Worm (Caenorhabditis elegans) whole organism, L2 larva: ENCODE measurements around the gene nhr-189.

Experiments used
- C34F6.9 ChIP-seq: fragments of 150-350 bp; optimal IDR thresholded peaks from 2 replicates; lab custom pipeline; 2014; ENCODE audit warnings: missing biosample characterization, missing genetic modification characterization
- F13H6.1 ChIP-seq: sonication (generic microtip); optimal IDR thresholded peaks from 2 replicates; lab custom pipeline; 2016; ENCODE audit warnings: missing genetic modification characterization, missing compliant biosample characterization
- R02D3.7 ChIP-seq: fragments of 150-350 bp; optimal IDR thresholded peaks from 2 replicates; lab custom pipeline; 2014; ENCODE audit warnings: missing biosample characterization, missing genetic modification characterization
- Y55F3AM.14 ChIP-seq: fragments of 200-800 bp; sonication (Bioruptor generic); optimal IDR thresholded peaks from 2 replicates; lab custom pipeline; 2018; ENCODE audit warnings: mild to moderate bottlenecking, missing genetic modification characterization, missing compliant biosample characterization
- ZK546.5 ChIP-seq: sonication (generic microtip); optimal IDR thresholded peaks from 2 replicates; lab custom pipeline; 2017; ENCODE audit warnings: missing biosample characterization, missing genetic modification characterization
- aly-2 ChIP-seq: fragments of 150-350 bp; optimal IDR thresholded peaks from 2 replicates; lab custom pipeline; 2014; ENCODE audit warnings: missing biosample characterization, missing genetic modification characterization
- ama-1 ChIP-seq: fragments of 150-350 bp; optimal IDR thresholded peaks from 2 replicates; lab custom pipeline; 2018; ENCODE audit warnings: inconsistent platforms
- crh-2 ChIP-seq: sonication (generic microtip); optimal IDR thresholded peaks from 2 replicates; lab custom pipeline; 2017; ENCODE audit warnings: missing biosample characterization, missing genetic modification characterization
- dmd-4 ChIP-seq: sonication (generic microtip); optimal IDR thresholded peaks from 2 replicates; lab custom pipeline; 2017; ENCODE audit warnings: missing biosample characterization, missing genetic modification characterization
- fos-1 ChIP-seq: fragments of 150-350 bp; optimal IDR thresholded peaks from 2 replicates; lab custom pipeline; 2014; ENCODE audit warnings: missing biosample characterization, missing genetic modification characterization
- lin-11 ChIP-seq: fragments of 150-350 bp; sonication (generic microtip); optimal IDR thresholded peaks from 2 replicates; lab custom pipeline; 2014; ENCODE audit warnings: missing biosample characterization, missing genetic modification characterization, inconsistent platforms, mixed read lengths
- lsy-2 ChIP-seq, 2 experiments: fragments of 150-350 bp in 1 of 2; sonication (generic microtip) in 1 of 2; optimal IDR thresholded peaks; 2 replicates each; lab custom pipeline; 2014 to 2017; ENCODE audit warnings: missing biosample characterization in 2 of 2, missing genetic modification characterization in 2 of 2
- mbf-1 ChIP-seq: sonication (generic microtip); optimal IDR thresholded peaks from 2 replicates; lab custom pipeline; 2017; ENCODE audit warnings: missing biosample characterization, missing genetic modification characterization
- mdl-1 ChIP-seq, 2 experiments: fragments of 150-350 bp in 1 of 2; sonication (generic microtip) in 1 of 2; optimal IDR thresholded peaks; 2 replicates each; lab custom pipeline; 2017; ENCODE audit warnings: missing biosample characterization in 2 of 2, missing genetic modification characterization in 2 of 2
- nhr-10 ChIP-seq: sonication (generic microtip); optimal IDR thresholded peaks from 2 replicates; lab custom pipeline; 2017; ENCODE audit warnings: missing biosample characterization, missing genetic modification characterization
- nhr-12 ChIP-seq: fragments of 150-350 bp; optimal IDR thresholded peaks from 2 replicates; lab custom pipeline; 2014; ENCODE audit warnings: missing biosample characterization, missing genetic modification characterization
- nhr-21 ChIP-seq: fragments of 150-350 bp; optimal IDR thresholded peaks from 2 replicates; lab custom pipeline; 2014; ENCODE audit warnings: missing biosample characterization, missing genetic modification characterization
- nhr-23 ChIP-seq: fragments of 150-350 bp; optimal IDR thresholded peaks from 2 replicates; lab custom pipeline; 2014; ENCODE audit warnings: missing biosample characterization, missing genetic modification reagents, missing genetic modification characterization
- nhr-237 ChIP-seq: fragments of 150-350 bp; optimal IDR thresholded peaks from 2 replicates; lab custom pipeline; 2014; ENCODE audit warnings: missing biosample characterization, missing genetic modification characterization
- nhr-25 ChIP-seq: fragments of 150-350 bp; sonication (generic microtip); optimal IDR thresholded peaks from 3 replicates; lab custom pipeline; 2014; ENCODE audit warnings: missing biosample characterization, missing genetic modification characterization
- nhr-6 ChIP-seq: fragments of 150-350 bp; optimal IDR thresholded peaks from 2 replicates; lab custom pipeline; 2014; ENCODE audit warnings: missing biosample characterization, missing genetic modification characterization
- nhr-77 ChIP-seq: fragments of 150-350 bp; optimal IDR thresholded peaks from 2 replicates; lab custom pipeline; 2014; ENCODE audit warnings: missing biosample characterization, missing genetic modification characterization
- peb-1 ChIP-seq: fragments of 150-350 bp; optimal IDR thresholded peaks from 2 replicates; lab custom pipeline; 2014; ENCODE audit warnings: missing biosample characterization, missing genetic modification characterization
- sem-4 ChIP-seq: fragments of 150-350 bp; optimal IDR thresholded peaks from 2 replicates; lab custom pipeline; 2014; ENCODE audit warnings: missing biosample characterization, missing genetic modification reagents, missing genetic modification characterization
- sma-3 ChIP-seq: sonication (generic microtip); optimal IDR thresholded peaks from 2 replicates; lab custom pipeline; 2016; ENCODE audit warnings: missing genetic modification reagents, missing genetic modification characterization, missing compliant biosample characterization
- sma-9 ChIP-seq, 2 experiments: fragments of 150-350 bp in 1 of 2; sonication (generic microtip) in 1 of 2; optimal IDR thresholded peaks; 2 replicates each; lab custom pipeline; 2014 to 2016; ENCODE audit warnings: missing genetic modification characterization in 2 of 2, mild to moderate bottlenecking in 1 of 2, missing biosample characterization in 1 of 2, missing compliant biosample characterization in 1 of 2, missing genetic modification reagents in 1 of 2, moderate library complexity in 1 of 2
- snpc-4 ChIP-seq: fragments of 150-350 bp; optimal IDR thresholded peaks from 2 replicates; lab custom pipeline; 2014; ENCODE audit warnings: missing biosample characterization, missing genetic modification characterization
- unc-39 ChIP-seq: fragments of 150-350 bp; optimal IDR thresholded peaks from 2 replicates; lab custom pipeline; 2014; ENCODE audit warnings: missing biosample characterization, missing genetic modification characterization
- unc-55 ChIP-seq: fragments of 150-350 bp; sonication (generic microtip); optimal IDR thresholded peaks from 3 replicates; lab custom pipeline; 2014; ENCODE audit warnings: missing biosample characterization, missing genetic modification reagents, missing genetic modification characterization
- unc-62 ChIP-seq: fragments of 150-350 bp; optimal IDR thresholded peaks from 2 replicates; lab custom pipeline; 2014; ENCODE audit warnings: missing biosample characterization, missing genetic modification reagents, missing genetic modification characterization
- zag-1 ChIP-seq: fragments of 150-350 bp; optimal IDR thresholded peaks from 2 replicates; lab custom pipeline; 2014; ENCODE audit warnings: missing biosample characterization, missing genetic modification characterization
- ztf-11 ChIP-seq: sonication (generic microtip); optimal IDR thresholded peaks from 2 replicates; lab custom pipeline; 2017; ENCODE audit warnings: missing biosample characterization, missing genetic modification characterization
- ztf-4 ChIP-seq: fragments of 150-350 bp; optimal IDR thresholded peaks from 2 replicates; lab custom pipeline; 2014; ENCODE audit warnings: missing biosample characterization, missing genetic modification characterization

Gene nhr-189

ce11 chrV:3884550-3884949 lies 24.5 kb upstream of the nhr-189 start:
- no peak for TF ChIP-seq ama-1 (lab: Kevin White, UChicago)
- no peak for TF ChIP-seq nhr-6 (tag; lab: Kevin White, UChicago)
- no peak for TF ChIP-seq ztf-11 (tag; lab: Kevin White, UChicago)
- TF ChIP-seq nhr-25 (tag; lab: Kevin White, UChicago) = no peak

ce11 chrV:3878223-3878622 lies 18.2 kb upstream of the nhr-189 start, which contains the start of gene nhr-159:
Gene nhr-159 (minus strand): TSS chrV:3878323.
- TF ChIP-seq nhr-10 (tag; lab: Kevin White, UChicago) = no peak
- TF ChIP-seq zag-1 = no peak
- TF ChIP-seq mdl-1 (tag; optimal IDR thresholded peaks at IDR 0.05; lab: Kevin White, UChicago) = no peak
- TF ChIP-seq unc-39 (tag; lab: Kevin White, UChicago) = no peak
- TF ChIP-seq fos-1 (tag; lab: Kevin White, UChicago) = no peak
- TF ChIP-seq mbf-1 = no peak

ce11 chrV:3877242-3877641 lies 17.2 kb upstream of the nhr-189 start:
- TF ChIP-seq lin-11 (tag; lab: Kevin White, UChicago) (no peak), nhr-21 (tag; lab: Kevin White, UChicago) (peak; percentile 3), nhr-12 (tag; lab: Kevin White, UChicago) (no peak), unc-62 (GFP tag; lab: Kevin White, UChicago) (no peak), unc-55 (GFP tag; lab: Kevin White, UChicago) (no peak), ztf-11 (tag; lab: Kevin White, UChicago) (no peak), peb-1 (tag; lab: Kevin White, UChicago) (no peak), F13H6.1 (tag; lab: Kevin White, UChicago) (no peak)
- TF ChIP-seq, all 48 proteins: peak for 1

- TF ChIP-seq C34F6.9 (tag; lab: Kevin White, UChicago) = peak; percentile 1
- TF ChIP-seq lsy-2 (tag; optimal IDR thresholded peaks at IDR 0.05; lab: Kevin White, UChicago) = peak in 1 of 2 experiments; percentile 42
- TF ChIP-seq sma-3 (GFP tag; lab: Kevin White, UChicago) = no peak
- peak; percentile 87 for TF ChIP-seq nhr-21 (tag; lab: Kevin White, UChicago)
- TF ChIP-seq ama-1 (lab: Kevin White, UChicago) = no peak
- no peak for TF ChIP-seq Y55F3AM.14
- TF ChIP-seq ztf-4 = peak; percentile 35
- peak; percentile 54 for TF ChIP-seq dmd-4 (tag; lab: Kevin White, UChicago)
- peak; percentile 55 for TF ChIP-seq sma-9 (GFP tag; optimal IDR thresholded peaks at IDR 0.05; lab: Kevin White, UChicago)
- no peak for TF ChIP-seq sma-9 (tag; optimal IDR thresholded peaks at IDR 0.05; lab: Kevin White, UChicago)
- TF ChIP-seq, all 48 proteins: peak for 6
Observed at ce11 chrV:3874102-3874744, 14.2 kb upstream of the nhr-189 start, which contains the start of gene nhr-158. Gene nhr-158 (minus strand): TSS chrV:3874152.

ce11 chrV:3870359-3870758 lies 10.3 kb upstream of the nhr-189 start:
- TF ChIP-seq Y55F3AM.14 (no peak), nhr-21 (tag; lab: Kevin White, UChicago) (peak; percentile 86), nhr-25 (tag; lab: Kevin White, UChicago) (no peak), ama-1 (lab: Kevin White, UChicago) (no peak), lsy-2 (tag; optimal IDR thresholded peaks at IDR 0.05; lab: Kevin White, UChicago) (peak in 1 of 2 experiments; percentile 24), nhr-6 (tag; lab: Kevin White, UChicago) (peak; percentile 1), nhr-77 (tag; lab: Kevin White, UChicago) (no peak), nhr-237 (tag; lab: Kevin White, UChicago) (no peak), C34F6.9 (tag; lab: Kevin White, UChicago) (no peak), nhr-10 (tag; lab: Kevin White, UChicago) (no peak), aly-2 (no peak), ztf-4 (peak; percentile 59), dmd-4 (tag; lab: Kevin White, UChicago) (peak; percentile 62)
- TF ChIP-seq, all 48 proteins: peak for 5

ce11 chrV:3868905-3869304 lies 8.9 kb upstream of the nhr-189 start, which contains the start of gene nhr-157:
Gene nhr-157 (minus strand): TSS chrV:3869005.
- TF ChIP-seq ztf-4 = no peak
- TF ChIP-seq snpc-4 (tag; lab: Kevin White, UChicago) = no peak
- no peak for TF ChIP-seq crh-2 (tag; lab: Kevin White, UChicago)
- no peak for TF ChIP-seq sem-4 (tag; lab: Kevin White, UChicago)
- TF ChIP-seq unc-55 (GFP tag; lab: Kevin White, UChicago) = no peak
- TF ChIP-seq Y55F3AM.14 = no peak
- no peak for TF ChIP-seq dmd-4 (tag; lab: Kevin White, UChicago)
- no peak for TF ChIP-seq C34F6.9 (tag; lab: Kevin White, UChicago)
- no peak for TF ChIP-seq nhr-23 (tag; lab: Kevin White, UChicago)
- no peak for TF ChIP-seq R02D3.7 (tag; lab: Kevin White, UChicago)
- no peak for TF ChIP-seq sma-9 (GFP tag; optimal IDR thresholded peaks at IDR 0.05; lab: Kevin White, UChicago)
- no peak for TF ChIP-seq sma-9 (tag; optimal IDR thresholded peaks at IDR 0.05; lab: Kevin White, UChicago)
- TF ChIP-seq ZK546.5 = no peak
- no peak for TF ChIP-seq sma-3 (GFP tag; lab: Kevin White, UChicago)
